Worm (Caenorhabditis elegans) whole organism, L2 larva: ENCODE measurements around the gene F54B11.5.

ENCODE experiments used
- ceh-16 ChIP-seq: fragments of 150-350 bp; optimal IDR thresholded peaks from 2 replicates; lab custom pipeline; 2014; ENCODE audit warnings: missing biosample characterization, missing genetic modification characterization
- ceh-82 ChIP-seq: fragments of 150-350 bp; optimal IDR thresholded peaks from 2 replicates; lab custom pipeline; 2014; ENCODE audit warnings: missing biosample characterization, missing genetic modification characterization
- nhr-11 ChIP-seq: fragments of 150-350 bp; optimal IDR thresholded peaks from 2 replicates; lab custom pipeline; 2014; ENCODE audit warnings: missing biosample characterization, missing genetic modification characterization

DNA sequence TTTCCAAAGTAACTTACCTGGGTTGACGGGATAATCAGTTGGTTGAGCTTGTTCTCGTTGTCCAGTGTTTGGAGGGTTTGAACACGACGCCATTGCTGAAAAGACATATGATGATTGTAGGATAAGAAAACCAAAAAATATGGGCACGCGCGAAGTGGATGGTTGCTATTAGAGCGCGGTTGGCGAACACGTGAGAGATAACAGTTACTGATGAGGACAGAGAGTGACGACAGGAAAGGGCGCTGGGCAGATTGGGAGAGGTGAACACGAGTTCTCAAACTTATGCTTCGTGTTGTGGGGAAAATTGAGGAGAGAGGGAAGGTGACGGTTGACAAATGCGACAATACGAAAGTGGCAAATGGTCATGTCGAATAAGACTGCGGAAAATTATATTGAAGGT is 8.0 kb upstream of the F54B11.5 start, which contains the start of gene F54B11.8:
- TF ChIP-seq ceh-16 (tag; lab: Kevin White, UChicago) (no peak), ceh-82 (tag; lab: Kevin White, UChicago) (no peak), nhr-11 (tag; lab: Kevin White, UChicago) (no peak)
